Worm (Caenorhabditis elegans) whole organism, mixed stage, embryonic: Measurements from ENCODE around the gene srbc-33.

ENCODE experiments used
- M03D4.4 ChIP-seq: sonication (generic microtip); optimal IDR thresholded peaks from 2 replicates; lab custom pipeline; 2017; ENCODE audit warnings: mild to moderate bottlenecking, missing genetic modification characterization, missing compliant biosample characterization
- lsy-2 ChIP-seq: fragments of 150-350 bp; optimal IDR thresholded peaks from 2 replicates; lab custom pipeline; 2014; ENCODE audit warnings: missing biosample characterization, missing genetic modification characterization
- mab-5 ChIP-seq: fragments of 150-350 bp; optimal IDR thresholded peaks from 2 replicates; lab custom pipeline; 2014; ENCODE audit warnings: missing biosample characterization, missing genetic modification characterization
- mep-1 ChIP-seq: fragments of 150-350 bp; optimal IDR thresholded peaks from 2 replicates; lab custom pipeline; 2017; ENCODE audit warnings: missing biosample characterization, missing genetic modification reagents, missing genetic modification characterization, inconsistent platforms
- nhr-237 ChIP-seq: fragments of 150-350 bp; optimal IDR thresholded peaks from 2 replicates; lab custom pipeline; 2014; ENCODE audit warnings: missing biosample characterization, missing genetic modification characterization
- sem-2 ChIP-seq: fragments of 200-800 bp; sonication (Bioruptor generic); optimal IDR thresholded peaks from 2 replicates; lab custom pipeline; 2018; ENCODE audit warnings: mild to moderate bottlenecking, missing genetic modification characterization, missing compliant biosample characterization
- sptf-1 ChIP-seq: sonication (generic microtip); optimal IDR thresholded peaks from 2 replicates; lab custom pipeline; 2017; ENCODE audit warnings: mild to moderate bottlenecking, missing genetic modification characterization, moderate library complexity, missing compliant biosample characterization
- zip-8 ChIP-seq: fragments of 150-350 bp; optimal IDR thresholded peaks from 2 replicates; lab custom pipeline; 2014; ENCODE audit warnings: missing biosample characterization, missing genetic modification characterization

DNA sequence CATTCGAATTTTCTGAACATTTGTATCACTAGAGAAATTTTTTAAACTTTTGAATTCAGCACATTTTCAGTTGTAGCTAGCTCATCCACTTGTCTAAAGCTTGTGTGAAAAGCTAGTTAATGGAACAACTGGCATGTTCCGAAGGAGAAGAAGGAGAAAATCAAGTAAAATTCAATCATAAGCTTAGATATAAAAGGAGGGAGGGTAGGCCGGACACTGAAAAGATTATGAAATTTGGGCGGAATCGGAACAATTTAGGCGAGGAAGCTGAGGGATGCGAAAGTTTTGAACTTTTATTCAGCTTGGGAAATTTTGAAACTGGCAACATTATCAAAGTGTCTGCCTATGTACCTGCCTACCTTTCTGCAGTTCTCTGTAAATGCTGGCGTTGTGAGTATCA, 32.1 kb downstream of the srbc-33 start:
- TF ChIP-seq zip-8 (tag; lab: Kevin White, UChicago) (no peak), sptf-1 (tag; lab: Kevin White, UChicago) (no peak), nhr-237 (tag; lab: Kevin White, UChicago) (no peak), sem-2 (GFP tag; lab: Kevin White, UChicago) (no peak), mab-5 (tag; lab: Kevin White, UChicago) (no peak), mep-1 (tag; lab: Kevin White, UChicago) (no peak), lsy-2 (tag; lab: Kevin White, UChicago) (no peak), M03D4.4 (tag; lab: Kevin White, UChicago) (no peak)
